Worm (Caenorhabditis elegans) whole organism, L2 larva: Measurements from ENCODE around the gene T08A11.1.

ENCODE experiments used
- C34F6.9 ChIP-seq: fragments of 150-350 bp; optimal IDR thresholded peaks from 2 replicates; lab custom pipeline; 2014; ENCODE audit warnings: missing biosample characterization, missing genetic modification characterization
- F13H6.1 ChIP-seq: sonication (generic microtip); optimal IDR thresholded peaks from 2 replicates; lab custom pipeline; 2016; ENCODE audit warnings: missing genetic modification characterization, missing compliant biosample characterization
- R02D3.7 ChIP-seq: fragments of 150-350 bp; optimal IDR thresholded peaks from 2 replicates; lab custom pipeline; 2014; ENCODE audit warnings: missing biosample characterization, missing genetic modification characterization
- Y55F3AM.14 ChIP-seq: fragments of 200-800 bp; sonication (Bioruptor generic); optimal IDR thresholded peaks from 2 replicates; lab custom pipeline; 2018; ENCODE audit warnings: mild to moderate bottlenecking, missing genetic modification characterization, missing compliant biosample characterization
- ZK546.5 ChIP-seq: sonication (generic microtip); optimal IDR thresholded peaks from 2 replicates; lab custom pipeline; 2017; ENCODE audit warnings: missing biosample characterization, missing genetic modification characterization
- alr-1 ChIP-seq: fragments of 150-350 bp; optimal IDR thresholded peaks from 2 replicates; lab custom pipeline; 2014; ENCODE audit warnings: missing biosample characterization, missing genetic modification characterization
- aly-2 ChIP-seq: fragments of 150-350 bp; optimal IDR thresholded peaks from 2 replicates; lab custom pipeline; 2014; ENCODE audit warnings: missing biosample characterization, missing genetic modification characterization
- ama-1 ChIP-seq: fragments of 150-350 bp; optimal IDR thresholded peaks from 2 replicates; lab custom pipeline; 2018; ENCODE audit warnings: inconsistent platforms
- blmp-1 ChIP-seq: sonication (generic microtip); optimal IDR thresholded peaks from 2 replicates; lab custom pipeline; 2017; ENCODE audit warnings: missing genetic modification characterization, mild to moderate bottlenecking, missing compliant biosample characterization, antibody characterized with exemption, moderate library complexity; ENCODE audit not compliant: insufficient read depth
- ceh-16 ChIP-seq: fragments of 150-350 bp; optimal IDR thresholded peaks from 2 replicates; lab custom pipeline; 2014; ENCODE audit warnings: missing biosample characterization, missing genetic modification characterization
- ceh-82 ChIP-seq: fragments of 150-350 bp; optimal IDR thresholded peaks from 2 replicates; lab custom pipeline; 2014; ENCODE audit warnings: missing biosample characterization, missing genetic modification characterization
- crh-2 ChIP-seq: sonication (generic microtip); optimal IDR thresholded peaks from 2 replicates; lab custom pipeline; 2017; ENCODE audit warnings: missing biosample characterization, missing genetic modification characterization
- dmd-4 ChIP-seq: sonication (generic microtip); optimal IDR thresholded peaks from 2 replicates; lab custom pipeline; 2017; ENCODE audit warnings: missing biosample characterization, missing genetic modification characterization
- egl-27 ChIP-seq: sonication (generic microtip); optimal IDR thresholded peaks from 3 replicates; lab custom pipeline; 2017; ENCODE audit warnings: missing biosample characterization, missing genetic modification reagents, missing genetic modification characterization
- elt-1 ChIP-seq: fragments of 150-350 bp; optimal IDR thresholded peaks from 2 replicates; lab custom pipeline; 2014; ENCODE audit warnings: missing biosample characterization, missing genetic modification characterization
- elt-3 ChIP-seq: sonication (generic microtip); optimal IDR thresholded peaks from 2 replicates; lab custom pipeline; 2017; ENCODE audit warnings: missing biosample characterization, missing genetic modification characterization
- fos-1 ChIP-seq: fragments of 150-350 bp; optimal IDR thresholded peaks from 2 replicates; lab custom pipeline; 2014; ENCODE audit warnings: missing biosample characterization, missing genetic modification characterization
- gmeb-1 ChIP-seq: fragments of 150-350 bp; optimal IDR thresholded peaks from 2 replicates; lab custom pipeline; 2014; ENCODE audit warnings: missing biosample characterization, missing genetic modification characterization
- lin-11 ChIP-seq: fragments of 150-350 bp; sonication (generic microtip); optimal IDR thresholded peaks from 2 replicates; lab custom pipeline; 2014; ENCODE audit warnings: missing biosample characterization, missing genetic modification characterization, inconsistent platforms, mixed read lengths
- lin-13 ChIP-seq: fragments of 150-350 bp; optimal IDR thresholded peaks from 2 replicates; lab custom pipeline; 2014; ENCODE audit warnings: missing biosample characterization, missing genetic modification reagents, missing genetic modification characterization
- lin-39 ChIP-seq: fragments of 150-350 bp; optimal IDR thresholded peaks from 2 replicates; lab custom pipeline; 2014; ENCODE audit warnings: missing biosample characterization, missing genetic modification reagents, missing genetic modification characterization
- lsy-2 ChIP-seq, 2 experiments: fragments of 150-350 bp in 1 of 2; sonication (generic microtip) in 1 of 2; optimal IDR thresholded peaks; 2 replicates each; lab custom pipeline; 2014 to 2017; ENCODE audit warnings: missing biosample characterization in 2 of 2, missing genetic modification characterization in 2 of 2
- mab-5 ChIP-seq: fragments of 150-350 bp; optimal IDR thresholded peaks from 2 replicates; lab custom pipeline; 2014; ENCODE audit warnings: missing biosample characterization, missing genetic modification characterization
- mbf-1 ChIP-seq: sonication (generic microtip); optimal IDR thresholded peaks from 2 replicates; lab custom pipeline; 2017; ENCODE audit warnings: missing biosample characterization, missing genetic modification characterization
- mdl-1 ChIP-seq, 2 experiments: fragments of 150-350 bp in 1 of 2; sonication (generic microtip) in 1 of 2; optimal IDR thresholded peaks; 2 replicates each; lab custom pipeline; 2017; ENCODE audit warnings: missing biosample characterization in 2 of 2, missing genetic modification characterization in 2 of 2
- nhr-10 ChIP-seq: sonication (generic microtip); optimal IDR thresholded peaks from 2 replicates; lab custom pipeline; 2017; ENCODE audit warnings: missing biosample characterization, missing genetic modification characterization
- nhr-11 ChIP-seq: fragments of 150-350 bp; optimal IDR thresholded peaks from 2 replicates; lab custom pipeline; 2014; ENCODE audit warnings: missing biosample characterization, missing genetic modification characterization
- nhr-12 ChIP-seq: fragments of 150-350 bp; optimal IDR thresholded peaks from 2 replicates; lab custom pipeline; 2014; ENCODE audit warnings: missing biosample characterization, missing genetic modification characterization
- nhr-129 ChIP-seq: fragments of 150-350 bp; optimal IDR thresholded peaks from 2 replicates; lab custom pipeline; 2014; ENCODE audit warnings: missing biosample characterization, missing genetic modification characterization
- nhr-21 ChIP-seq: fragments of 150-350 bp; optimal IDR thresholded peaks from 2 replicates; lab custom pipeline; 2014; ENCODE audit warnings: missing biosample characterization, missing genetic modification characterization
- nhr-23 ChIP-seq: fragments of 150-350 bp; optimal IDR thresholded peaks from 2 replicates; lab custom pipeline; 2014; ENCODE audit warnings: missing biosample characterization, missing genetic modification reagents, missing genetic modification characterization
- nhr-237 ChIP-seq: fragments of 150-350 bp; optimal IDR thresholded peaks from 2 replicates; lab custom pipeline; 2014; ENCODE audit warnings: missing biosample characterization, missing genetic modification characterization
- nhr-25 ChIP-seq: fragments of 150-350 bp; sonication (generic microtip); optimal IDR thresholded peaks from 3 replicates; lab custom pipeline; 2014; ENCODE audit warnings: missing biosample characterization, missing genetic modification characterization
- nhr-6 ChIP-seq: fragments of 150-350 bp; optimal IDR thresholded peaks from 2 replicates; lab custom pipeline; 2014; ENCODE audit warnings: missing biosample characterization, missing genetic modification characterization
- nhr-77 ChIP-seq: fragments of 150-350 bp; optimal IDR thresholded peaks from 2 replicates; lab custom pipeline; 2014; ENCODE audit warnings: missing biosample characterization, missing genetic modification characterization
- peb-1 ChIP-seq: fragments of 150-350 bp; optimal IDR thresholded peaks from 2 replicates; lab custom pipeline; 2014; ENCODE audit warnings: missing biosample characterization, missing genetic modification characterization
- sem-4 ChIP-seq: fragments of 150-350 bp; optimal IDR thresholded peaks from 2 replicates; lab custom pipeline; 2014; ENCODE audit warnings: missing biosample characterization, missing genetic modification reagents, missing genetic modification characterization
- skn-1 ChIP-seq: sonication (generic microtip); optimal IDR thresholded peaks from 2 replicates; lab custom pipeline; 2017; ENCODE audit warnings: missing biosample characterization, missing genetic modification characterization
- sma-3 ChIP-seq: sonication (generic microtip); optimal IDR thresholded peaks from 2 replicates; lab custom pipeline; 2016; ENCODE audit warnings: missing genetic modification reagents, missing genetic modification characterization, missing compliant biosample characterization
- sma-9 ChIP-seq, 2 experiments: fragments of 150-350 bp in 1 of 2; sonication (generic microtip) in 1 of 2; optimal IDR thresholded peaks; 2 replicates each; lab custom pipeline; 2014 to 2016; ENCODE audit warnings: missing genetic modification characterization in 2 of 2, mild to moderate bottlenecking in 1 of 2, missing biosample characterization in 1 of 2, missing compliant biosample characterization in 1 of 2, missing genetic modification reagents in 1 of 2, moderate library complexity in 1 of 2
- snpc-4 ChIP-seq: fragments of 150-350 bp; optimal IDR thresholded peaks from 2 replicates; lab custom pipeline; 2014; ENCODE audit warnings: missing biosample characterization, missing genetic modification characterization
- unc-39 ChIP-seq: fragments of 150-350 bp; optimal IDR thresholded peaks from 2 replicates; lab custom pipeline; 2014; ENCODE audit warnings: missing biosample characterization, missing genetic modification characterization
- unc-55 ChIP-seq: fragments of 150-350 bp; sonication (generic microtip); optimal IDR thresholded peaks from 3 replicates; lab custom pipeline; 2014; ENCODE audit warnings: missing biosample characterization, missing genetic modification reagents, missing genetic modification characterization
- unc-62 ChIP-seq: fragments of 150-350 bp; optimal IDR thresholded peaks from 2 replicates; lab custom pipeline; 2014; ENCODE audit warnings: missing biosample characterization, missing genetic modification reagents, missing genetic modification characterization
- zag-1 ChIP-seq: fragments of 150-350 bp; optimal IDR thresholded peaks from 2 replicates; lab custom pipeline; 2014; ENCODE audit warnings: missing biosample characterization, missing genetic modification characterization
- ztf-1 ChIP-seq: fragments of 200-800 bp; sonication (Bioruptor generic); conservative IDR thresholded peaks from 2 replicates; pipeline ENCODE4 v1.3.6; 2022; ENCODE audit warnings: missing genetic modification characterization, missing compliant biosample characterization
- ztf-11 ChIP-seq: sonication (generic microtip); optimal IDR thresholded peaks from 2 replicates; lab custom pipeline; 2017; ENCODE audit warnings: missing biosample characterization, missing genetic modification characterization
- ztf-4 ChIP-seq: fragments of 150-350 bp; optimal IDR thresholded peaks from 2 replicates; lab custom pipeline; 2014; ENCODE audit warnings: missing biosample characterization, missing genetic modification characterization

T08A11.1 gene

ce11 chrIII:4281955-4282618, 19.1 kb upstream of the T08A11.1 start:
- TF ChIP-seq alr-1 = no peak
- TF ChIP-seq lin-11 (tag; lab: Kevin White, UChicago) = peak; percentile 95
- peak; percentile 94 for TF ChIP-seq fos-1
- peak; percentile 93 for TF ChIP-seq mab-5 (tag; lab: Kevin White, UChicago)
- peak; percentile 82 for TF ChIP-seq blmp-1 (tag; lab: Kevin White, UChicago)
- peak; percentile 96 for TF ChIP-seq C34F6.9 (tag; lab: Kevin White, UChicago)
- peak; percentile 85 for TF ChIP-seq unc-62
- peak; percentile 30 for TF ChIP-seq elt-1 (tag; lab: Kevin White, UChicago)
- peak; percentile 54 for TF ChIP-seq skn-1 (tag; lab: Kevin White, UChicago)
- TF ChIP-seq ztf-1 (GFP tag; lab: Robert Waterston, UW) = no peak
- TF ChIP-seq nhr-23 (tag; lab: Kevin White, UChicago) = no peak
- TF ChIP-seq nhr-237 (tag; lab: Kevin White, UChicago) = peak; percentile 58
- TF ChIP-seq unc-39 (tag; lab: Kevin White, UChicago) = no peak
- TF ChIP-seq gmeb-1 = peak; percentile 78
- TF ChIP-seq lin-13 (GFP tag; lab: Kevin White, UChicago) = peak; percentile 94
- peak; percentile 97 for TF ChIP-seq crh-2
- peak; percentile 87 for TF ChIP-seq unc-55
- no peak for TF ChIP-seq aly-2 (tag; lab: Kevin White, UChicago)
- TF ChIP-seq snpc-4 = peak; percentile 91
- peak; percentile 57 for TF ChIP-seq ZK546.5 (tag; lab: Kevin White, UChicago)
- peak; percentile 86 to 95 for TF ChIP-seq lsy-2 (tag; optimal IDR thresholded peaks at IDR 0.05; lab: Kevin White, UChicago)
- peak; percentile 96 for TF ChIP-seq nhr-129 (tag; lab: Kevin White, UChicago)
- TF ChIP-seq nhr-25 (tag; lab: Kevin White, UChicago) = peak; percentile 98
- TF ChIP-seq Y55F3AM.14 (GFP tag; lab: Kevin White, UChicago) = peak; percentile 99
- peak; percentile 100 for TF ChIP-seq F13H6.1 (tag; lab: Kevin White, UChicago)
- no peak for TF ChIP-seq elt-3 (tag; lab: Kevin White, UChicago)
- TF ChIP-seq nhr-12 (tag; lab: Kevin White, UChicago) = peak; percentile 67
- TF ChIP-seq ceh-16 (tag; lab: Kevin White, UChicago) = peak; percentile 93
- TF ChIP-seq sma-3 = peak; percentile 99
- TF ChIP-seq sem-4 (tag; lab: Kevin White, UChicago) = peak; percentile 99
- peak; percentile 15 for TF ChIP-seq dmd-4 (tag; lab: Kevin White, UChicago)
- TF ChIP-seq mdl-1 (tag; optimal IDR thresholded peaks at IDR 0.05; lab: Kevin White, UChicago) = peak; percentile 94 to 97
- peak; percentile 3 for TF ChIP-seq R02D3.7
- TF ChIP-seq mbf-1 = no peak
- peak; percentile 66 for TF ChIP-seq nhr-10
- peak; percentile 90 for TF ChIP-seq peb-1 (tag; lab: Kevin White, UChicago)
- TF ChIP-seq ztf-11 (tag; lab: Kevin White, UChicago) = peak; percentile 55
- TF ChIP-seq nhr-11 (tag; lab: Kevin White, UChicago) = peak; percentile 70
- TF ChIP-seq nhr-21 (tag; lab: Kevin White, UChicago) = peak; percentile 99
- peak; percentile 74 for TF ChIP-seq ceh-82 (tag; lab: Kevin White, UChicago)
- peak; percentile 100 for TF ChIP-seq sma-9 (GFP tag; optimal IDR thresholded peaks at IDR 0.05; lab: Kevin White, UChicago)
- TF ChIP-seq sma-9 (tag; optimal IDR thresholded peaks at IDR 0.05; lab: Kevin White, UChicago) = peak; percentile 97
- TF ChIP-seq egl-27 (tag; lab: Kevin White, UChicago) = peak; percentile 98
- TF ChIP-seq ama-1 (lab: Kevin White, UChicago) = no peak
- peak; percentile 69 for TF ChIP-seq lin-39 (tag; lab: Kevin White, UChicago)
- TF ChIP-seq nhr-77 (tag; lab: Kevin White, UChicago) = peak; percentile 27
- peak; percentile 96 for TF ChIP-seq nhr-6 (tag; lab: Kevin White, UChicago)
- TF ChIP-seq zag-1 = peak; percentile 95
- peak; percentile 97 for TF ChIP-seq ztf-4 (tag; lab: Kevin White, UChicago)
